Worm (Caenorhabditis elegans): ENCODE results near the gene ZK355.3.
A peak's percentile ranks its signal among the peaks of the same experiment; 100 is the strongest.

DNA sequence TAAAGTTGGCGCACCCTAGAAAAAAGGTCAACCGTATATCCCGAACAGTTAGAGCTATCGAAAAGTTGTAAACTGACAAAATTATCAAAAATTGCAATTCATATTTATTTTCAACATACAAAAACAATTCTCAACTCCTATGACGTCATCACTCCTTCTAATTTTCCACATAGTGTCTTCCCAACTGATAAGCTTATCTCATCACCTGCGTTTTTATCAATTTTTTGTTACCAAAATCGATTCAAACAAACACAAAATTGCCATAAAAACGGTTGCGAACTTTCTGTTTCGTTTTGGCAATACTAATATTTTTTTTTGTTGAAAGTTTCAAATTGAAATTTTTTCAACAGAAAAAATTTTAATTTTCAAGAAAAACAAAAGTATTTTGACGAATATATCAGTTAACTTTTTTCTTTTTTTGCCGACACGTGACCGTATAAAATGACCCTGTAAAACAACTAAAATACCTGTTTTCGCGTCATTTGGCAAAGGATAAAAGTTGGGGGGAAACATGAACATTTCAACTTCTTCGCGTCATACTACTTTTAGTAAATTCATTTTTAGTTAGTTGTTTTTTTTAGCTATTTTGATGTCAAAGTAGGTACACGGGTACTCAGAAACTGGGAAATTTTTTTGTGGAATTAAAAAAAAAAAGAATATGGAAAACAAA is 48.3 kb upstream of the ZK355.3 start:
- TF ChIP-seq lin-13 (GFP tag; optimal IDR thresholded peaks at IDR 0.05) = peak; percentile 2
- no peak for TF ChIP-seq ceh-62 (tag; optimal IDR thresholded peaks at IDR 0.05)
- no peak for TF ChIP-seq lin-39 (tag; optimal IDR thresholded peaks at IDR 0.05)
